Worm (Caenorhabditis elegans) whole organism, L2 larva: Measurements from ENCODE around the gene clec-34.

Experiments
- R02D3.7 ChIP-seq: fragments of 150-350 bp; optimal IDR thresholded peaks from 2 replicates; lab custom pipeline; 2014; ENCODE audit warnings: missing biosample characterization, missing genetic modification characterization
- ZK546.5 ChIP-seq: sonication (generic microtip); optimal IDR thresholded peaks from 2 replicates; lab custom pipeline; 2017; ENCODE audit warnings: missing biosample characterization, missing genetic modification characterization
- ama-1 ChIP-seq: fragments of 150-350 bp; optimal IDR thresholded peaks from 2 replicates; lab custom pipeline; 2018; ENCODE audit warnings: inconsistent platforms
- elt-1 ChIP-seq: fragments of 150-350 bp; optimal IDR thresholded peaks from 2 replicates; lab custom pipeline; 2014; ENCODE audit warnings: missing biosample characterization, missing genetic modification characterization
- elt-3 ChIP-seq: sonication (generic microtip); optimal IDR thresholded peaks from 2 replicates; lab custom pipeline; 2017; ENCODE audit warnings: missing biosample characterization, missing genetic modification characterization
- lsy-2 ChIP-seq, 2 experiments: fragments of 150-350 bp in 1 of 2; sonication (generic microtip) in 1 of 2; optimal IDR thresholded peaks; 2 replicates each; lab custom pipeline; 2014 to 2017; ENCODE audit warnings: missing biosample characterization in 2 of 2, missing genetic modification characterization in 2 of 2
- nhr-11 ChIP-seq: fragments of 150-350 bp; optimal IDR thresholded peaks from 2 replicates; lab custom pipeline; 2014; ENCODE audit warnings: missing biosample characterization, missing genetic modification characterization
- nhr-23 ChIP-seq: fragments of 150-350 bp; optimal IDR thresholded peaks from 2 replicates; lab custom pipeline; 2014; ENCODE audit warnings: missing biosample characterization, missing genetic modification reagents, missing genetic modification characterization
- skn-1 ChIP-seq: sonication (generic microtip); optimal IDR thresholded peaks from 2 replicates; lab custom pipeline; 2017; ENCODE audit warnings: missing biosample characterization, missing genetic modification characterization
- snpc-4 ChIP-seq: fragments of 150-350 bp; optimal IDR thresholded peaks from 2 replicates; lab custom pipeline; 2014; ENCODE audit warnings: missing biosample characterization, missing genetic modification characterization

DNA sequence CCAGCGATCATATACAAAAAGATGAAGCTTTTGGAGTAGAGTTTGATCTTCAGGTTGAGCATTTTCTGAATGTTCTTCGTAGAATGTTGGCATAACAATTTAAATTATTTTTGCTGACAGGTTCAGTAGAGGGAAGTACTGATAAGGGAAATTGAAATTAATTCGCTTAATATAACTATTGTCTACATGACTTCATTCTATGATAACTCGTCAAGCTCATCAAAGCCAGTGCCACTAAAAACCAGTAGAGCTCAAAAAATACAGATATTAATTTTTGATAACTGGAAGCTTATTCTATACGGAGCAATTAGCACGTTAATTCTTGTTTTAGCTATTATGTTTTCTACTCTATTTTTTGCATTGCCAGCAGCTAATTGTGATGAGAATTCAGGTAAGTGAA, 3.5 kb downstream of the clec-34 start, which contains the start of the genes clec-29 and clec-39:
- TF ChIP-seq ZK546.5 (tag; lab: Kevin White, UChicago) (no peak), nhr-11 (tag; lab: Kevin White, UChicago) (no peak), elt-3 (no peak), ama-1 (no peak), R02D3.7 (tag; lab: Kevin White, UChicago) (no peak), skn-1 (tag; lab: Kevin White, UChicago) (no peak), elt-1 (tag; lab: Kevin White, UChicago) (no peak), nhr-23 (tag; lab: Kevin White, UChicago) (no peak), lsy-2 (tag; optimal IDR thresholded peaks at IDR 0.05; lab: Kevin White, UChicago) (no peak), snpc-4 (no peak)
